Fruit fly (Drosophila melanogaster): ENCODE data around the gene TbCMF46.

dm6 chr2L:9906641-9907040, 18.0 kb downstream of the TbCMF46 start:
- no peak for TF ChIP-seq psq (optimal IDR thresholded peaks at IDR 0.05)
- no peak for TF ChIP-seq CG8478 (optimal IDR thresholded peaks at IDR 0.05)

All from whole organism.